Fruit fly (Drosophila melanogaster) whole organism, embryonic: ENCODE results near the gene kri.
A peak's percentile ranks its signal among the peaks of the same experiment; 100 is the strongest.

ENCODE experiments used
- Blimp-1 ChIP-seq: fragments of 200-800 bp; sonication (Bioruptor generic); optimal IDR thresholded peaks from 3 replicates; lab custom pipeline; 2018; ENCODE audit warnings: missing biosample characterization, missing genetic modification characterization, mild to moderate bottlenecking, moderate library complexity, missing genetic modification reagents
- CG10366 ChIP-seq: fragments of 200-800 bp; sonication (Bioruptor generic); IDR thresholded peaks from 2 replicates; pipeline ENCODE4 v1.3.6; 2022; ENCODE audit warnings: missing biosample characterization, missing genetic modification characterization
- CG11504 ChIP-seq: fragments of 200-800 bp; sonication (Bioruptor generic); optimal IDR thresholded peaks from 3 replicates; lab custom pipeline; 2019; ENCODE audit warnings: missing biosample characterization, mild to moderate bottlenecking, missing genetic modification characterization, moderate library complexity
- CG12942 ChIP-seq: fragments of 200-800 bp; sonication (Bioruptor generic); optimal IDR thresholded peaks from 3 replicates; lab custom pipeline; 2016; ENCODE audit warnings: missing biosample characterization, missing genetic modification characterization
- CG14860 ChIP-seq: fragments of 200-800 bp; sonication (Bioruptor generic); IDR thresholded peaks from 3 replicates; pipeline ENCODE4 v1.3.6; 2022; ENCODE audit warnings: missing biosample characterization, missing genetic modification characterization; ENCODE audit not compliant: partially characterized antibody
- CG1603 ChIP-seq: fragments of 200-800 bp; sonication (Bioruptor generic); optimal IDR thresholded peaks from 2 replicates; lab custom pipeline; 2019; ENCODE audit warnings: missing biosample characterization, mild to moderate bottlenecking, missing genetic modification characterization, moderate library complexity
- CG1647 ChIP-seq: fragments of 200-800 bp; sonication (Bioruptor generic); optimal IDR thresholded peaks from 3 replicates; lab custom pipeline; 2016; ENCODE audit warnings: missing biosample characterization, missing genetic modification characterization
- CG17328 ChIP-seq: fragments of 200-800 bp; sonication (Bioruptor generic); IDR thresholded peaks from 2 replicates; pipeline ENCODE4 v1.3.6; 2022; ENCODE audit warnings: missing biosample characterization, missing genetic modification characterization
- CG2712 ChIP-seq: fragments of 200-800 bp; optimal IDR thresholded peaks from 3 replicates; lab custom pipeline; 2019; ENCODE audit warnings: missing biosample characterization, mild to moderate bottlenecking, missing genetic modification characterization, moderate library complexity
- CG30431 ChIP-seq: fragments of 200-800 bp; sonication (Bioruptor generic); optimal IDR thresholded peaks from 2 replicates; lab custom pipeline; 2017; ENCODE audit warnings: missing biosample characterization, missing genetic modification characterization
- CG32772 ChIP-seq: fragments of 200-800 bp; sonication (Bioruptor generic); IDR thresholded peaks from 2 replicates; pipeline ENCODE4 v1.3.6; 2022; ENCODE audit warnings: missing biosample characterization, missing genetic modification characterization
- CG34422 ChIP-seq: fragments of 200-800 bp; sonication (Bioruptor generic); IDR thresholded peaks from 3 replicates; pipeline ENCODE4 v1.3.6; 2022; ENCODE audit warnings: missing biosample characterization, missing genetic modification characterization
- CG7372 ChIP-seq: fragments of 200-800 bp; sonication (Bioruptor generic); IDR thresholded peaks from 2 replicates; pipeline ENCODE4 v1.3.6; 2022; ENCODE audit warnings: missing biosample characterization, missing genetic modification characterization
- CG7839 ChIP-seq: fragments of 200-800 bp; sonication (Bioruptor generic); optimal IDR thresholded peaks from 3 replicates; lab custom pipeline; 2018; ENCODE audit warnings: missing biosample characterization, mild to moderate bottlenecking, missing genetic modification characterization, moderate library complexity
- CG8924 ChIP-seq: fragments of 200-800 bp; optimal IDR thresholded peaks from 3 replicates; lab custom pipeline; 2019; ENCODE audit warnings: missing biosample characterization, mild to moderate bottlenecking, missing genetic modification characterization, moderate library complexity
- CG9609 ChIP-seq: fragments of 200-800 bp; sonication (Bioruptor generic); optimal IDR thresholded peaks from 3 replicates; lab custom pipeline; 2016; ENCODE audit warnings: missing biosample characterization, missing genetic modification characterization
- Camta ChIP-seq: fragments of 200-800 bp; sonication (Bioruptor generic); optimal IDR thresholded peaks from 2 replicates; lab custom pipeline; 2016; ENCODE audit warnings: missing biosample characterization, missing genetic modification characterization
- ERR ChIP-seq: fragments of 200-800 bp; sonication (Bioruptor generic); optimal IDR thresholded peaks from 2 replicates; lab custom pipeline; 2016; ENCODE audit warnings: missing biosample characterization, missing genetic modification characterization
- Fer2 ChIP-seq: fragments of 200-800 bp; sonication (Bioruptor generic); optimal IDR thresholded peaks from 2 replicates; lab custom pipeline; 2018; ENCODE audit warnings: missing biosample characterization, mild to moderate bottlenecking, missing genetic modification characterization, moderate library complexity
- Gug ChIP-seq: fragments of 200-800 bp; sonication (Bioruptor generic); IDR thresholded peaks from 4 replicates; pipeline ENCODE4 v1.3.6; 2022; ENCODE audit warnings: missing biosample characterization, missing genetic modification characterization
- Hr51 ChIP-seq, 2 experiments: fragments of 200-800 bp; sonication (Bioruptor generic); optimal IDR thresholded peaks; 2 replicates in 1 of 2; 3 replicates in 1 of 2; lab custom pipeline; 2016 to 2018; ENCODE audit warnings: missing biosample characterization in 2 of 2, missing genetic modification characterization in 2 of 2, mild to moderate bottlenecking in 1 of 2, moderate library complexity in 1 of 2
- Jarid2 ChIP-seq: fragments of 200-800 bp; sonication (Bioruptor generic); optimal IDR thresholded peaks from 3 replicates; lab custom pipeline; 2017; ENCODE audit warnings: mild to moderate bottlenecking, missing biosample characterization, missing genetic modification reagents, missing genetic modification characterization
- Lpt ChIP-seq: fragments of >200 bp; optimal IDR thresholded peaks from 2 replicates; lab custom pipeline; 2018; ENCODE audit warnings: missing biosample characterization, missing genetic modification characterization
- Mad ChIP-seq: fragments of 200-800 bp; sonication (Bioruptor generic); optimal IDR thresholded peaks from 2 replicates; lab custom pipeline; 2016; ENCODE audit warnings: missing biosample characterization, missing genetic modification characterization
- Med ChIP-seq: fragments of 200-800 bp; sonication (Bioruptor generic); peaks from one replicate; lab custom pipeline; 2016; ENCODE audit warnings: missing biosample characterization, missing genetic modification characterization, mild to moderate bottlenecking, inconsistent platforms, moderate library complexity
- Oli ChIP-seq: fragments of 200-800 bp; sonication (Bioruptor generic); optimal IDR thresholded peaks from 2 replicates; lab custom pipeline; 2018; ENCODE audit warnings: missing biosample characterization, mild to moderate bottlenecking, missing genetic modification characterization, moderate library complexity
- Pdp1 ChIP-seq, 2 experiments: fragments of 200-800 bp; sonication (Bioruptor generic); optimal IDR thresholded peaks; 3 replicates each; lab custom pipeline; 2016; ENCODE audit warnings: missing biosample characterization in 2 of 2, missing genetic modification characterization in 2 of 2, mild to moderate bottlenecking in 1 of 2, moderate library complexity in 1 of 2
- Poxn ChIP-seq: fragments of 200-800 bp; sonication (Bioruptor generic); IDR thresholded peaks from 2 replicates; pipeline ENCODE4 v1.3.6; 2022; ENCODE audit warnings: missing biosample characterization, missing genetic modification characterization
- Ptx1 ChIP-seq: fragments of 200-800 bp; sonication (Bioruptor generic); IDR thresholded peaks from 2 replicates; pipeline ENCODE4 v1.3.6; 2022; ENCODE audit warnings: missing biosample characterization, missing genetic modification characterization
- Sox102F ChIP-seq: fragments of 200-800 bp; sonication (Bioruptor generic); optimal IDR thresholded peaks from 2 replicates; lab custom pipeline; 2018; ENCODE audit warnings: missing biosample characterization, mild to moderate bottlenecking, missing genetic modification characterization, moderate library complexity
- ash1 ChIP-seq: fragments of 200-800 bp; sonication (Bioruptor generic); optimal IDR thresholded peaks from 2 replicates; lab custom pipeline; 2018; ENCODE audit warnings: missing biosample characterization, mild to moderate bottlenecking, missing genetic modification characterization
- az2 ChIP-seq: fragments of 200-800 bp; sonication (Bioruptor generic); optimal IDR thresholded peaks from 3 replicates; lab custom pipeline; 2016; ENCODE audit warnings: missing biosample characterization, missing genetic modification characterization
- chm ChIP-seq: fragments of 200-800 bp; sonication (Bioruptor generic); IDR thresholded peaks from 2 replicates; pipeline ENCODE4 v1.3.6; 2022; ENCODE audit warnings: missing biosample characterization, missing genetic modification characterization
- crol ChIP-seq: fragments of 200-800 bp; sonication (Bioruptor generic); IDR thresholded peaks from 2 replicates; pipeline ENCODE4 v1.3.6; 2022; ENCODE audit warnings: missing biosample characterization, missing genetic modification characterization
- eve ChIP-seq, 2 experiments: fragments of >200 bp; optimal IDR thresholded peaks; 2 replicates each; lab custom pipeline; 2017; ENCODE audit warnings: missing biosample characterization in 2 of 2, missing genetic modification characterization in 2 of 2
- eyg ChIP-seq: fragments of 200-800 bp; sonication (Bioruptor generic); optimal IDR thresholded peaks from 3 replicates; lab custom pipeline; 2016; ENCODE audit warnings: missing biosample characterization, missing genetic modification characterization
- grn ChIP-seq: fragments of 200-800 bp; sonication (Bioruptor generic); optimal IDR thresholded peaks from 3 replicates; lab custom pipeline; 2017; ENCODE audit warnings: missing biosample characterization, missing genetic modification characterization
- ind ChIP-seq: fragments of 200-800 bp; sonication (Bioruptor generic); optimal IDR thresholded peaks from 3 replicates; lab custom pipeline; 2016; ENCODE audit warnings: missing biosample characterization, missing genetic modification characterization
- ken ChIP-seq: fragments of 200-800 bp; sonication (Bioruptor generic); IDR thresholded peaks from 3 replicates; pipeline ENCODE4 v1.3.6; 2022; ENCODE audit warnings: missing biosample characterization, missing genetic modification characterization
- luna ChIP-seq: fragments of 200-800 bp; sonication (Bioruptor generic); optimal IDR thresholded peaks from 2 replicates; lab custom pipeline; 2016; ENCODE audit warnings: missing biosample characterization, missing genetic modification characterization
- nom ChIP-seq: fragments of 200-800 bp; sonication (Bioruptor generic); optimal IDR thresholded peaks from 2 replicates; lab custom pipeline; 2017; ENCODE audit warnings: missing biosample characterization, missing genetic modification characterization, mild to moderate bottlenecking, moderate library complexity, missing genetic modification reagents
- otp ChIP-seq: fragments of 200-800 bp; sonication (Bioruptor generic); IDR thresholded peaks from 3 replicates; pipeline ENCODE4, ENCODE4 v1.3.6; 2022; ENCODE audit warnings: missing biosample characterization, missing genetic modification characterization
- prd ChIP-seq, 3 experiments: fragments of >200 bp in 2 of 3; fragments of 200-800 bp in 1 of 3; sonication (Bioruptor generic) in 1 of 3; optimal IDR thresholded peaks in 2 of 3; IDR thresholded peaks in 1 of 3; 2 replicates in 2 of 3; 3 replicates in 1 of 3; pipeline versions ENCODE4 v1.3.6 to Lab custom; 2017 to 2022; ENCODE audit warnings: missing biosample characterization in 1 of 3, missing genetic modification characterization in 1 of 3
- sens ChIP-seq: fragments of 200-800 bp; sonication (Bioruptor generic); peaks from one replicate; lab custom pipeline; 2016; ENCODE audit warnings: missing biosample characterization, missing genetic modification characterization
- slbo ChIP-seq: fragments of 200-800 bp; sonication (Bioruptor generic); IDR thresholded peaks from 2 replicates; pipeline ENCODE4 v1.3.6; 2022; ENCODE audit warnings: missing biosample characterization, missing genetic modification characterization
- tgo ChIP-seq: fragments of 200-800 bp; sonication (Bioruptor generic); IDR thresholded peaks from 3 replicates; pipeline ENCODE4 v1.3.6; 2022; ENCODE audit warnings: missing biosample characterization, missing genetic modification characterization
- ttk ChIP-seq: fragments of 200-800 bp; sonication (Bioruptor generic); IDR thresholded peaks from 2 replicates; pipeline ENCODE4 v2.1.2; 2022; ENCODE audit warnings: missing biosample characterization, missing genetic modification characterization
- yki ChIP-seq: fragments of >200 bp; optimal IDR thresholded peaks from 3 replicates; lab custom pipeline; 2018
- zen ChIP-seq: fragments of 200-800 bp; sonication (Bioruptor generic); optimal IDR thresholded peaks from 3 replicates; lab custom pipeline; 2018; ENCODE audit warnings: missing biosample characterization, mild to moderate bottlenecking, missing genetic modification characterization, moderate library complexity

The kri gene

DNA sequence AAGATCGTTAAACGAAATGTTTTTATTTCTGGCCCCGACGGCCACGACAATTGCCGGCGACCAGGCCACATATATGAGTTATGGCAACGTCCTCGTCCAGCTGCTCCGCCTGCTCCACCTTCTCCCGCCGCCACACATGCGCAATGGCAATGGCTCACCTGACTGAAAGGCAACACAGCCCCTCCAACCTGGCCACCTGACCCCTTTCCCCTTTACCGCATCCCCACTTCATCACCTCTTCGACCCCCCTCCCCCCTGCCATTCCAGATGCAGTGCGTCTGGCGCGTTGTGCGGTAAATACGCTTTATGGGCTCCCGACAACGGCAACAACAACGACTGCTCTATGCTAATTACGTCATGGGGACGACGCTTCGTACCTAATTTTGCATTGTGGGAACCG is 23.0 kb downstream of the kri start:
- TF ChIP-seq eyg (no peak), CG8924 (tag; lab: Kevin White, UChicago) (no peak), CG14860 (GFP tag; lab: Robert Waterston, UW) (no peak), luna (GFP tag; lab: Kevin White, UChicago) (no peak), crol (GFP tag; lab: Robert Waterston, UW) (peak; percentile 64), CG11504 (tag; lab: Kevin White, UChicago) (peak; percentile 69), Camta (GFP tag; lab: Kevin White, UChicago) (no peak)

DNA sequence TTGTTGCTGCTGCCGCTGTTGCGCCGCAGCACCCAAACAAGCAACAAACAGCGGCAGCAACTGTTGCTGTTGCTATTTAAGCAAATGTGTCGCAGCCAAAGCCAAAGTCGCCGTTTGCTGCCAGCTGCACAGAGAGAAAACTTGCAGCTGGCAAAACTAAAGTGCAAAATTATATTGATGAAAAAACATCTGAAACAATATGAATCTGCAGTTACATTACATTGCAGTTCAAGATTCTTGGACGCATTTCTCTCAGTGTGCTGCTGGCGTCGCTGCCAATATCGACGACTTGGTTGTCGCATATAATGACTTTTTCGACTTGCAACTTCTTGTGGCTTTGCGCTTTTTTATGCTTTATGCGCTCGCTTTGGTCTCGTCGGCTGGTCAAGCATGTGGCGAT is 23.5 kb downstream of the kri start:
- peak; percentile 19; the same call in 1 of the 2 replicates for TF ChIP-seq Ptx1
- peak; percentile 3 for TF ChIP-seq CG12942 (GFP tag; lab: Kevin White, UChicago)
- TF ChIP-seq Mad (GFP tag; lab: Kevin White, UChicago), result no peak
- no peak for TF ChIP-seq eve (GFP tag; optimal IDR thresholded peaks at IDR 0.05; lab: Kevin White, UChicago)
- TF ChIP-seq CG2712 (tag; lab: Kevin White, UChicago), result peak; percentile 12
- TF ChIP-seq Sox102F (GFP tag; lab: Kevin White, UChicago), result peak; percentile 61
- peak; percentile 31 for TF ChIP-seq az2 (GFP tag; lab: Kevin White, UChicago)
- TF ChIP-seq Oli, result peak; percentile 22
- TF ChIP-seq tgo (GFP tag; lab: Robert Waterston, UW), result peak; percentile 31; the same call in 1 of the 3 replicates
- TF ChIP-seq ash1, result no peak
- TF ChIP-seq CG9609 (GFP tag; lab: Kevin White, UChicago), result peak; percentile 17
- no peak for TF ChIP-seq grn (GFP tag; lab: Kevin White, UChicago)
- 0 out of 4 replicates have a peak, but pooled peaks have one; percentile 28 for TF ChIP-seq Gug (GFP tag; lab: Robert Waterston, UW)
- TF ChIP-seq ken (GFP tag; lab: Robert Waterston, UW), result peak; percentile 51; the same call in 1 of the 3 replicates
- TF ChIP-seq CG17328 (GFP tag; lab: Robert Waterston, UW), result peak; percentile 55
- TF ChIP-seq CG30431 (GFP tag; lab: Kevin White, UChicago), result peak; percentile 28
- TF ChIP-seq Pdp1 (GFP tag; optimal IDR thresholded peaks at IDR 0.05; lab: Kevin White, UChicago), result peak in 1 of 2 experiments; percentile 22
- no peak for TF ChIP-seq CG7372 (GFP tag; lab: Robert Waterston, UW)
- peak; percentile 16 for TF ChIP-seq Blimp-1 (GFP tag; lab: Kevin White, UChicago)
- no peak for TF ChIP-seq CG1647 (GFP tag; lab: Kevin White, UChicago)
- TF ChIP-seq sens (GFP tag; lab: Kevin White, UChicago), result peak; percentile 63
- peak; percentile 70 for TF ChIP-seq Med (GFP tag; lab: Kevin White, UChicago)
- TF ChIP-seq yki (lab: Kevin White, UChicago), result no peak
- 0 out of 3 replicates have a peak, but pooled peaks have one; percentile 7 for TF ChIP-seq CG34422 (GFP tag; lab: Robert Waterston, UW)
- no peak for TF ChIP-seq zen (tag; lab: Kevin White, UChicago)
- 0 out of 2 replicates have a peak, but pooled peaks have one; percentile 20 for TF ChIP-seq chm (GFP tag; lab: Robert Waterston, UW)
- TF ChIP-seq slbo (GFP tag; lab: Robert Waterston, UW), result 0 out of 2 replicates have a peak, but pooled peaks have one; percentile 6
- TF ChIP-seq Poxn, result no peak
- peak in 1 of 2 experiments; percentile 4 for TF ChIP-seq Hr51 (GFP tag; optimal IDR thresholded peaks at IDR 0.05; lab: Kevin White, UChicago)
- TF ChIP-seq nom (GFP tag; lab: Kevin White, UChicago), result peak; percentile 22
- TF ChIP-seq otp (GFP tag; lab: Robert Waterston, UW), result peak; percentile 60; the same call in 1 of the 3 replicates
- TF ChIP-seq CG7839 (tag; lab: Kevin White, UChicago), result peak; percentile 16
- TF ChIP-seq ttk (GFP tag; lab: Robert Waterston, UW), result peak; percentile 11; the same call in 1 of the 2 replicates
- no peak for TF ChIP-seq Fer2 (tag; lab: Kevin White, UChicago)
- TF ChIP-seq Jarid2 (GFP tag; lab: Kevin White, UChicago), result no peak
- peak; percentile 38 for TF ChIP-seq CG10366 (GFP tag; lab: Robert Waterston, UW)
- no peak for TF ChIP-seq ERR (GFP tag; lab: Kevin White, UChicago)
- TF ChIP-seq Lpt (GFP tag; lab: Kevin White, UChicago), result no peak
- TF ChIP-seq CG1603 (tag; lab: Kevin White, UChicago), result peak; percentile 34
- 0 out of 2 replicates have a peak, but pooled peaks have one; percentile 15 for TF ChIP-seq CG32772 (GFP tag; lab: Robert Waterston, UW)
- no peak for TF ChIP-seq prd (optimal IDR thresholded peaks at IDR 0.05; lab: Kevin White, UChicago)
- TF ChIP-seq prd (GFP tag; IDR thresholded peaks at IDR 0.05; lab: Robert Waterston, UW), result peak; percentile 47; the same call in 1 of the 3 replicates
- TF ChIP-seq ind (GFP tag; lab: Kevin White, UChicago), result peak; percentile 12
